Worm (Caenorhabditis elegans) whole organism, young adult: ENCODE data around the gene cpg-24.

Experiments used
- B0019.2 ChIP-seq: fragments of 200-800 bp; sonication (Bioruptor generic); conservative IDR thresholded peaks from 2 replicates; pipeline ENCODE4 v1.3.6; 2022; ENCODE audit warnings: missing genetic modification reagents, missing genetic modification characterization, missing compliant biosample characterization
- B0035.1 ChIP-seq: sonication (generic microtip); optimal IDR thresholded peaks from 2 replicates; lab custom pipeline; 2016; ENCODE audit warnings: missing genetic modification characterization, mild to moderate bottlenecking, missing compliant biosample characterization, missing genotype, missing genetic modification reagents
- D2030.7 ChIP-seq: fragments of 200-800 bp; sonication (Bioruptor generic); IDR thresholded peaks from 2 replicates; pipeline ENCODE4 v1.3.6; 2022; ENCODE audit warnings: missing genetic modification reagents, missing genetic modification characterization, missing compliant biosample characterization
- F23B12.7 ChIP-seq: sonication (generic microtip); optimal IDR thresholded peaks from 2 replicates; lab custom pipeline; 2017; ENCODE audit warnings: missing genetic modification characterization, mild to moderate bottlenecking, missing compliant biosample characterization, antibody characterized with exemption, moderate library complexity; ENCODE audit not compliant: insufficient read depth
- F33H1.4 ChIP-seq: fragments of 200-800 bp; sonication (Bioruptor generic); IDR thresholded peaks from 2 replicates; pipeline ENCODE4 v1.3.6; 2022; ENCODE audit warnings: missing genetic modification reagents, missing genetic modification characterization, missing compliant biosample characterization
- F57A8.1 ChIP-seq: fragments of 200-800 bp; sonication (Bioruptor generic); optimal IDR thresholded peaks from 2 replicates; lab custom pipeline; 2018; ENCODE audit warnings: mild to moderate bottlenecking, missing genetic modification characterization, moderate library complexity, missing compliant biosample characterization
- Y56A3A.18 ChIP-seq: fragments of 200-800 bp; sonication (Bioruptor generic); IDR thresholded peaks from 2 replicates; pipeline ENCODE4 v1.3.6; 2022; ENCODE audit warnings: missing genetic modification reagents, missing genetic modification characterization, missing compliant biosample characterization
- Y79H2A.3 ChIP-seq: fragments of 200-800 bp; sonication (Bioruptor generic); conservative IDR thresholded peaks from 2 replicates; pipeline ENCODE4 v1.3.6; 2022; ENCODE audit warnings: missing genetic modification reagents, missing genetic modification characterization, missing compliant biosample characterization
- akir-1 ChIP-seq: fragments of 200-800 bp; sonication (Bioruptor generic); optimal IDR thresholded peaks from 2 replicates; lab custom pipeline; 2018; ENCODE audit warnings: mild to moderate bottlenecking, missing genetic modification characterization, moderate library complexity, missing compliant biosample characterization
- aptf-2 ChIP-seq: fragments of 200-800 bp; sonication (Bioruptor generic); conservative IDR thresholded peaks from 2 replicates; pipeline ENCODE4 v1.3.6; 2022; ENCODE audit warnings: missing genetic modification reagents, missing genetic modification characterization, missing compliant biosample characterization
- aptf-3 ChIP-seq: fragments of 200-800 bp; sonication (Bioruptor generic); IDR thresholded peaks from 2 replicates; pipeline ENCODE4 v1.3.6; 2022; ENCODE audit warnings: missing genetic modification characterization, missing compliant biosample characterization
- atf-7 ChIP-seq: sonication (generic microtip); optimal IDR thresholded peaks from 2 replicates; lab custom pipeline; 2017; ENCODE audit warnings: mild to moderate bottlenecking, missing genetic modification characterization, missing compliant biosample characterization
- athp-1 ChIP-seq: sonication (generic microtip); optimal IDR thresholded peaks from 2 replicates; lab custom pipeline; 2017; ENCODE audit warnings: mild to moderate bottlenecking, missing genetic modification characterization, missing compliant biosample characterization
- attf-3 ChIP-seq: fragments of 200-800 bp; sonication (Bioruptor generic); conservative IDR thresholded peaks from 2 replicates; pipeline ENCODE4 v1.3.6; 2022; ENCODE audit warnings: missing genetic modification reagents, missing genetic modification characterization, missing compliant biosample characterization
- attf-5 ChIP-seq: fragments of 200-800 bp; sonication (Bioruptor generic); optimal IDR thresholded peaks from 2 replicates; lab custom pipeline; 2018; ENCODE audit warnings: mild to moderate bottlenecking, missing genetic modification characterization, missing compliant biosample characterization
- bed-1 ChIP-seq: fragments of 200-800 bp; sonication (Bioruptor generic); IDR thresholded peaks from 2 replicates; pipeline ENCODE4 v1.3.6; 2022; ENCODE audit warnings: missing genetic modification reagents, missing genetic modification characterization, missing compliant biosample characterization
- bed-2 ChIP-seq: fragments of 200-800 bp; sonication (Bioruptor generic); IDR thresholded peaks from 2 replicates; pipeline ENCODE4 v1.3.6; 2022; ENCODE audit warnings: missing genetic modification reagents, missing genetic modification characterization, missing compliant biosample characterization
- ceh-100 ChIP-seq: fragments of 200-800 bp; sonication (Bioruptor generic); IDR thresholded peaks from 2 replicates; pipeline ENCODE4 v1.3.6; 2022; ENCODE audit warnings: missing genetic modification reagents, missing genetic modification characterization, missing compliant biosample characterization
- ceh-27 ChIP-seq: fragments of 200-800 bp; sonication (Bioruptor generic); optimal IDR thresholded peaks from 2 replicates; lab custom pipeline; 2018; ENCODE audit warnings: mild to moderate bottlenecking, missing genetic modification characterization, moderate library complexity, missing compliant biosample characterization
- ceh-40 ChIP-seq: fragments of 200-800 bp; sonication (Bioruptor generic); IDR thresholded peaks from 2 replicates; pipeline ENCODE4 v1.3.6; 2022; ENCODE audit warnings: missing genetic modification characterization, missing compliant biosample characterization
- ceh-58 ChIP-seq: fragments of 200-800 bp; sonication (Bioruptor generic); IDR thresholded peaks from 2 replicates; pipeline ENCODE4 v1.3.6; 2022; ENCODE audit warnings: missing genetic modification characterization, missing compliant biosample characterization
- dox-1 ChIP-seq: fragments of 200-800 bp; sonication (Bioruptor generic); IDR thresholded peaks from 2 replicates; pipeline ENCODE4 v1.3.6; 2022; ENCODE audit warnings: missing genetic modification reagents, missing genetic modification characterization, missing compliant biosample characterization
- dpff-1 ChIP-seq: sonication (generic microtip); optimal IDR thresholded peaks from 2 replicates; lab custom pipeline; 2017; ENCODE audit warnings: mild to moderate bottlenecking, missing genetic modification characterization, missing compliant biosample characterization
- egl-18 ChIP-seq: fragments of 200-800 bp; sonication (Bioruptor generic); IDR thresholded peaks from 2 replicates; pipeline ENCODE4 v1.3.6; 2022; ENCODE audit warnings: missing genetic modification reagents, missing genetic modification characterization, missing compliant biosample characterization
- ekl-4 ChIP-seq: fragments of 200-800 bp; sonication (Bioruptor generic); IDR thresholded peaks from 2 replicates; pipeline ENCODE4 v1.3.6; 2022; ENCODE audit warnings: missing genetic modification reagents, missing genetic modification characterization, missing compliant biosample characterization
- him-1 ChIP-seq: sonication (generic microtip); optimal IDR thresholded peaks from 2 replicates; lab custom pipeline; 2016; ENCODE audit warnings: missing genotype, missing genetic modification reagents, missing genetic modification characterization, missing compliant biosample characterization
- hmg-1.2 ChIP-seq: fragments of 200-800 bp; sonication (Bioruptor generic); IDR thresholded peaks from 2 replicates; pipeline ENCODE4 v1.3.6; 2022; ENCODE audit warnings: missing genetic modification reagents, missing genetic modification characterization, missing compliant biosample characterization
- hmg-20 ChIP-seq: fragments of 200-800 bp; sonication (Bioruptor generic); IDR thresholded peaks from 2 replicates; pipeline ENCODE4 v1.3.6; 2022; ENCODE audit warnings: missing genetic modification reagents, missing genetic modification characterization, missing compliant biosample characterization
- hrde-1 ChIP-seq: sonication (generic microtip); optimal IDR thresholded peaks from 2 replicates; lab custom pipeline; 2016; ENCODE audit warnings: missing genetic modification characterization, mild to moderate bottlenecking, missing compliant biosample characterization, moderate library complexity, missing genotype, missing genetic modification reagents, borderline replicate concordance
- hsf-1 ChIP-seq: fragments of 200-800 bp; sonication (Bioruptor generic); IDR thresholded peaks from 2 replicates; pipeline ENCODE4 v1.3.6; 2022; ENCODE audit warnings: missing genetic modification reagents, missing genetic modification characterization, missing compliant biosample characterization
- lag-1 ChIP-seq: fragments of 200-800 bp; sonication (Bioruptor generic); IDR thresholded peaks from 2 replicates; pipeline ENCODE4 v1.3.6; 2022; ENCODE audit warnings: missing genetic modification reagents, missing genetic modification characterization, missing compliant biosample characterization
- lin-54 ChIP-seq: fragments of 200-800 bp; sonication (Bioruptor generic); optimal IDR thresholded peaks from 2 replicates; lab custom pipeline; 2018; ENCODE audit warnings: mild to moderate bottlenecking, missing genetic modification characterization, missing compliant biosample characterization
- lsl-1 ChIP-seq: fragments of 200-800 bp; sonication (Bioruptor generic); optimal IDR thresholded peaks from 2 replicates; lab custom pipeline; 2018; ENCODE audit warnings: mild to moderate bottlenecking, missing genetic modification characterization, moderate library complexity, missing compliant biosample characterization
- lsy-27 ChIP-seq: sonication (generic microtip); optimal IDR thresholded peaks from 2 replicates; lab custom pipeline; 2017; ENCODE audit warnings: missing genetic modification characterization, mild to moderate bottlenecking, missing compliant biosample characterization, antibody characterized with exemption, missing genotype, borderline replicate concordance; ENCODE audit not compliant: insufficient read depth
- madf-8 ChIP-seq: fragments of 200-800 bp; sonication (Bioruptor generic); conservative IDR thresholded peaks from 2 replicates; pipeline ENCODE4 v1.3.6; 2022; ENCODE audit warnings: missing genetic modification reagents, missing genetic modification characterization, missing compliant biosample characterization
- nfya-1 ChIP-seq: sonication (generic microtip); optimal IDR thresholded peaks from 2 replicates; lab custom pipeline; 2017; ENCODE audit warnings: antibody characterized with exemption, missing compliant biosample characterization, missing genetic modification characterization, borderline replicate concordance; ENCODE audit not compliant: insufficient read depth
- nfyb-1 ChIP-seq: fragments of 200-800 bp; sonication (Bioruptor generic); IDR thresholded peaks from 2 replicates; pipeline ENCODE4 v1.3.6; 2022; ENCODE audit warnings: missing genetic modification reagents, missing genetic modification characterization, missing compliant biosample characterization
- nhr-27 ChIP-seq: fragments of 200-800 bp; sonication (Bioruptor generic); optimal IDR thresholded peaks from 2 replicates; lab custom pipeline; 2018; ENCODE audit warnings: mild to moderate bottlenecking, missing genetic modification characterization, moderate library complexity, missing compliant biosample characterization
- repo-1 ChIP-seq: sonication (generic microtip); optimal IDR thresholded peaks from 2 replicates; lab custom pipeline; 2017; ENCODE audit warnings: mild to moderate bottlenecking, missing genetic modification characterization, missing compliant biosample characterization
- sdz-38 ChIP-seq: sonication (generic microtip); optimal IDR thresholded peaks from 2 replicates; lab custom pipeline; 2016; ENCODE audit warnings: missing genotype, missing genetic modification characterization, missing compliant biosample characterization
- tbx-9 ChIP-seq: sonication (generic microtip); optimal IDR thresholded peaks from 2 replicates; lab custom pipeline; 2016; ENCODE audit warnings: borderline replicate concordance, missing genetic modification characterization, inconsistent platforms, missing compliant biosample characterization
- tlf-1 ChIP-seq: fragments of 200-800 bp; sonication (Bioruptor generic); optimal IDR thresholded peaks from 2 replicates; lab custom pipeline; 2018; ENCODE audit warnings: mild to moderate bottlenecking, missing genetic modification characterization, missing compliant biosample characterization
- unc-130 ChIP-seq: sonication (generic microtip); optimal IDR thresholded peaks from 2 replicates; lab custom pipeline; 2016; ENCODE audit warnings: missing genetic modification reagents, missing genetic modification characterization, missing compliant biosample characterization
- zfh-2 ChIP-seq: fragments of 200-800 bp; sonication (Bioruptor generic); conservative IDR thresholded peaks from 2 replicates; pipeline ENCODE4 v1.3.6; 2022; ENCODE audit warnings: missing genetic modification reagents, missing genetic modification characterization, missing compliant biosample characterization
- ztf-25 ChIP-seq: fragments of 200-800 bp; sonication (Bioruptor generic); IDR thresholded peaks from 2 replicates; pipeline ENCODE4 v1.3.6; 2022; ENCODE audit warnings: missing genetic modification reagents, missing genetic modification characterization, missing compliant biosample characterization
- ztf-26 ChIP-seq: sonication (generic microtip); optimal IDR thresholded peaks from 2 replicates; lab custom pipeline; 2017; ENCODE audit warnings: missing genetic modification characterization, missing compliant biosample characterization

Gene cpg-24

DNA sequence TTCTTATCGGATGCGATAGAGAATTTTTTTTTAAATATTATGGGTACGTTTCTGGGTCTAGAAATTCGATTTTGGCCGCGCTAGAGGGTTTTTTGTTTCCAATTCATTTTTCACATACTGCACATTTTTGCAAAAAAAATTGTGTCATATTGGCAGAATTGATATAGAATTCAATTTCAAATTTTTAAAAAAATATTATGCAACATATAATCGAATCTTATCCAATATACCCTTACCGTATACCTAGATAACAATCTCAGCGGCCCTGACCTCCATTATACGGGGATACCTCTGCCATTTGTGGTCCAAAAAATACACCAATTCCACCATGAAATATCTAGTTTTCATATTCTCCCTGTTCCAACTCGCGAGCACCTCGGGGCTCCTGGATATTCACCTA, at the start of gene cpg-24:
cpg-24 (plus strand) TSS at position 301 of the 400 bp plus-strand sequence.
- no peak for TF ChIP-seq akir-1

ce11 chrIV:1595802-1596201, 35.9 kb upstream of the cpg-24 start, which contains the start of gene npp-8:
npp-8 (minus strand) TSS chrIV:1595824.
- TF ChIP-seq athp-1 (tag; lab: Kevin White, UChicago) (peak; percentile 92), F23B12.7 (peak; percentile 89), F33H1.4 (GFP tag; lab: Robert Waterston, UW) (peak; percentile 81), B0035.1 (tag; lab: Kevin White, UChicago) (no peak), aptf-3 (GFP tag; lab: Robert Waterston, UW) (0 out of 2 replicates have a peak, but pooled peaks have one; percentile 31), ceh-40 (0 out of 2 replicates have a peak, but pooled peaks have one; percentile 39), ztf-26 (tag; lab: Kevin White, UChicago) (peak; percentile 80), hmg-20 (GFP tag; lab: Robert Waterston, UW) (0 out of 2 replicates have a peak, but pooled peaks have one; percentile 45), egl-18 (0 out of 2 replicates have a peak, but pooled peaks have one; percentile 39), lsl-1 (GFP tag; lab: Kevin White, UChicago) (peak; percentile 78), aptf-2 (peak; percentile 75; the same call in 1 of the 2 replicates), ceh-100 (GFP tag; lab: Robert Waterston, UW) (peak; percentile 89), attf-5 (GFP tag; lab: Kevin White, UChicago) (peak; percentile 96), bed-1 (GFP tag; lab: Robert Waterston, UW) (no peak), sdz-38 (tag; lab: Kevin White, UChicago) (no peak), unc-130 (GFP tag; lab: Kevin White, UChicago) (peak; percentile 83), bed-2 (peak; percentile 83), dpff-1 (tag; lab: Kevin White, UChicago) (no peak), ekl-4 (GFP tag; lab: Robert Waterston, UW) (peak; percentile 80), Y56A3A.18 (no peak), ztf-25 (GFP tag; lab: Robert Waterston, UW) (no peak), tlf-1 (GFP tag; lab: Kevin White, UChicago) (peak; percentile 81), him-1 (tag; lab: Kevin White, UChicago) (no peak), lin-54 (peak; percentile 96), atf-7 (tag; lab: Kevin White, UChicago) (peak; percentile 33), D2030.7 (GFP tag; lab: Robert Waterston, UW) (peak; percentile 91), repo-1 (tag; lab: Kevin White, UChicago) (peak; percentile 73), lsy-27 (tag; lab: Kevin White, UChicago) (no peak), B0019.2 (0 out of 2 replicates have a peak, but pooled peaks have one; percentile 25), hsf-1 (GFP tag; lab: Robert Waterston, UW) (peak; percentile 58), tbx-9 (tag; lab: Kevin White, UChicago) (no peak), dox-1 (GFP tag; lab: Robert Waterston, UW) (peak; percentile 96), madf-8 (GFP tag; lab: Robert Waterston, UW) (peak; percentile 77), ceh-27 (GFP tag; lab: Kevin White, UChicago) (peak; percentile 81), nhr-27 (tag; lab: Kevin White, UChicago) (no peak), F57A8.1 (no peak), zfh-2 (GFP tag; lab: Robert Waterston, UW) (peak; percentile 83), nfya-1 (tag; lab: Kevin White, UChicago) (no peak), ceh-58 (GFP tag; lab: Robert Waterston, UW) (no peak), attf-3 (peak; percentile 79), Y79H2A.3 (GFP tag; lab: Robert Waterston, UW) (no peak), nfyb-1 (peak; percentile 81), hmg-1.2 (GFP tag; lab: Robert Waterston, UW) (peak; percentile 70), hrde-1 (tag; lab: Kevin White, UChicago) (peak; percentile 57), lag-1 (GFP tag; lab: Robert Waterston, UW) (no peak)
